Worm (Caenorhabditis elegans) whole organism, late embryonic: ENCODE measurements around the gene F54D5.9.
"Not testable (repeated sequence)": the region's sequence is repeated elsewhere in the genome, so short reads cannot be mapped to it uniquely, and the experiment has no call there.

ENCODE experiments used
- ceh-22 ChIP-seq: sonication (generic microtip); optimal IDR thresholded peaks from 2 replicates; lab custom pipeline; 2017; ENCODE audit warnings: missing biosample characterization, missing genetic modification characterization
- hlh-13 ChIP-seq: fragments of 200-800 bp; sonication (Bioruptor generic); optimal IDR thresholded peaks from 2 replicates; lab custom pipeline; 2018; ENCODE audit warnings: mild to moderate bottlenecking, missing genetic modification characterization, missing compliant biosample characterization

ce11 chrII:11551981-11552380, 7.4 kb upstream of the F54D5.9 start, which contains the start of gene dhgd-1:
- not testable (repeated sequence) for TF ChIP-seq ceh-22; hlh-13 (GFP tag; lab: Kevin White, UChicago)
